Worm (Caenorhabditis elegans) whole organism, young adult: ENCODE results near the gene Y105C5A.1268.
A peak's percentile ranks its signal among the peaks of the same experiment; 100 is the strongest.

Source experiments
- B0019.2 ChIP-seq: fragments of 200-800 bp; sonication (Bioruptor generic); conservative IDR thresholded peaks from 2 replicates; pipeline ENCODE4 v1.3.6; 2022; ENCODE audit warnings: missing genetic modification reagents, missing genetic modification characterization, missing compliant biosample characterization
- B0261.1 ChIP-seq: sonication (generic microtip); optimal IDR thresholded peaks from 2 replicates; lab custom pipeline; 2016; ENCODE audit warnings: mild to moderate bottlenecking, missing genetic modification characterization, moderate library complexity, missing compliant biosample characterization
- D2030.7 ChIP-seq: fragments of 200-800 bp; sonication (Bioruptor generic); IDR thresholded peaks from 2 replicates; pipeline ENCODE4 v1.3.6; 2022; ENCODE audit warnings: missing genetic modification reagents, missing genetic modification characterization, missing compliant biosample characterization
- F22D6.2 ChIP-seq: sonication (generic microtip); optimal IDR thresholded peaks from 2 replicates; lab custom pipeline; 2016; ENCODE audit warnings: mild to moderate bottlenecking, missing genetic modification characterization, missing compliant biosample characterization
- F49E8.2 ChIP-seq: sonication (generic microtip); optimal IDR thresholded peaks from 3 replicates; lab custom pipeline; 2017; ENCODE audit warnings: missing genetic modification characterization, mild to moderate bottlenecking, missing compliant biosample characterization, antibody characterized with exemption, moderate library complexity; ENCODE audit not compliant: insufficient read depth
- Y56A3A.18 ChIP-seq: fragments of 200-800 bp; sonication (Bioruptor generic); IDR thresholded peaks from 2 replicates; pipeline ENCODE4 v1.3.6; 2022; ENCODE audit warnings: missing genetic modification reagents, missing genetic modification characterization, missing compliant biosample characterization
- ZK185.1 ChIP-seq: sonication (generic microtip); optimal IDR thresholded peaks from 2 replicates; lab custom pipeline; 2016; ENCODE audit warnings: mild to moderate bottlenecking, missing genetic modification characterization, missing compliant biosample characterization; ENCODE audit not compliant: poor library complexity, severe bottlenecking
- atf-7 ChIP-seq: sonication (generic microtip); optimal IDR thresholded peaks from 2 replicates; lab custom pipeline; 2017; ENCODE audit warnings: mild to moderate bottlenecking, missing genetic modification characterization, missing compliant biosample characterization
- attf-6 ChIP-seq: fragments of 200-800 bp; sonication (Bioruptor generic); IDR thresholded peaks from 2 replicates; pipeline ENCODE4 v1.3.6; 2022; ENCODE audit warnings: missing genetic modification reagents, missing genetic modification characterization, missing compliant biosample characterization
- cebp-2 ChIP-seq: fragments of 200-800 bp; sonication (Bioruptor generic); IDR thresholded peaks from 2 replicates; pipeline ENCODE4 v1.3.6; 2022; ENCODE audit warnings: missing genetic modification characterization, missing compliant biosample characterization
- ceh-91 ChIP-seq: fragments of 200-800 bp; sonication (Bioruptor generic); IDR thresholded peaks from 2 replicates; pipeline ENCODE4 v1.3.6; 2022; ENCODE audit warnings: missing genetic modification reagents, missing genetic modification characterization, missing compliant biosample characterization
- gei-17 ChIP-seq: fragments of 200-800 bp; sonication (Bioruptor generic); optimal IDR thresholded peaks from 2 replicates; lab custom pipeline; 2018; ENCODE audit warnings: mild to moderate bottlenecking, missing genetic modification characterization, missing compliant biosample characterization
- him-1 ChIP-seq: sonication (generic microtip); optimal IDR thresholded peaks from 2 replicates; lab custom pipeline; 2016; ENCODE audit warnings: missing genotype, missing genetic modification reagents, missing genetic modification characterization, missing compliant biosample characterization
- hmg-1.2 ChIP-seq: fragments of 200-800 bp; sonication (Bioruptor generic); IDR thresholded peaks from 2 replicates; pipeline ENCODE4 v1.3.6; 2022; ENCODE audit warnings: missing genetic modification reagents, missing genetic modification characterization, missing compliant biosample characterization
- hrde-1 ChIP-seq: sonication (generic microtip); optimal IDR thresholded peaks from 2 replicates; lab custom pipeline; 2016; ENCODE audit warnings: missing genetic modification characterization, mild to moderate bottlenecking, missing compliant biosample characterization, moderate library complexity, missing genotype, missing genetic modification reagents, borderline replicate concordance
- let-607 ChIP-seq, 2 experiments: fragments of 200-800 bp in 1 of 2; sonication (Bioruptor generic) in 1 of 2; sonication (generic microtip) in 1 of 2; optimal IDR thresholded peaks; 2 replicates each; lab custom pipeline; 2016 to 2018; ENCODE audit warnings: mild to moderate bottlenecking in 2 of 2, missing compliant biosample characterization in 2 of 2, missing genetic modification characterization in 2 of 2, moderate library complexity in 2 of 2, missing genotype in 1 of 2
- lin-40 ChIP-seq: sonication (generic microtip); optimal IDR thresholded peaks from 2 replicates; lab custom pipeline; 2016; ENCODE audit warnings: missing genetic modification characterization, mild to moderate bottlenecking, missing compliant biosample characterization, missing genotype, missing genetic modification reagents
- lsy-27 ChIP-seq: sonication (generic microtip); optimal IDR thresholded peaks from 2 replicates; lab custom pipeline; 2017; ENCODE audit warnings: missing genetic modification characterization, mild to moderate bottlenecking, missing compliant biosample characterization, antibody characterized with exemption, missing genotype, borderline replicate concordance; ENCODE audit not compliant: insufficient read depth
- madf-10 ChIP-seq: sonication (generic microtip); optimal IDR thresholded peaks from 2 replicates; lab custom pipeline; 2016; ENCODE audit warnings: mild to moderate bottlenecking, missing genetic modification characterization, missing compliant biosample characterization
- madf-6 ChIP-seq: fragments of 200-800 bp; sonication (Bioruptor generic); IDR thresholded peaks from 2 replicates; pipeline ENCODE4 v1.3.6; 2022; ENCODE audit warnings: missing genetic modification reagents, missing genetic modification characterization, missing compliant biosample characterization
- mel-28 ChIP-seq: sonication (generic microtip); optimal IDR thresholded peaks from 2 replicates; lab custom pipeline; 2016; ENCODE audit warnings: borderline replicate concordance, mild to moderate bottlenecking, missing genetic modification characterization, missing compliant biosample characterization
- nhr-120 ChIP-seq: fragments of 200-800 bp; sonication (Bioruptor generic); IDR thresholded peaks from 2 replicates; pipeline ENCODE4 v1.3.6; 2022; ENCODE audit warnings: missing genetic modification characterization, missing compliant biosample characterization
- nhr-90 ChIP-seq: sonication (generic microtip); optimal IDR thresholded peaks from 2 replicates; lab custom pipeline; 2016; ENCODE audit warnings: missing genotype, mild to moderate bottlenecking, missing genetic modification characterization, missing compliant biosample characterization
- rcor-1 ChIP-seq: fragments of 200-800 bp; sonication (Bioruptor generic); IDR thresholded peaks from 2 replicates; pipeline ENCODE4 v1.3.6; 2022; ENCODE audit warnings: missing genetic modification reagents, missing genetic modification characterization, missing compliant biosample characterization
- rpc-1 ChIP-seq, 2 experiments: fragments of 150-350 bp in 1 of 2; sonication (generic microtip) in 1 of 2; optimal IDR thresholded peaks; 2 replicates each; lab custom pipeline; 2014 to 2018; ENCODE audit warnings: missing biosample characterization in 1 of 2, missing genetic modification characterization in 1 of 2, missing genetic modification reagents in 1 of 2, missing genotype in 1 of 2
- snpc-1.1 ChIP-seq: sonication (generic microtip); optimal IDR thresholded peaks from 2 replicates; lab custom pipeline; 2017; ENCODE audit warnings: missing genetic modification characterization, mild to moderate bottlenecking, missing compliant biosample characterization, antibody characterized with exemption, moderate library complexity, missing genotype, missing genetic modification reagents; ENCODE audit not compliant: insufficient read depth
- snpc-1.3 ChIP-seq: sonication (generic microtip); optimal IDR thresholded peaks from 2 replicates; lab custom pipeline; 2017; ENCODE audit warnings: missing genetic modification characterization, mild to moderate bottlenecking, missing compliant biosample characterization, antibody characterized with exemption, moderate library complexity, missing genotype, missing genetic modification reagents; ENCODE audit not compliant: insufficient read depth
- snpc-3.4 ChIP-seq: sonication (generic microtip); optimal IDR thresholded peaks from 2 replicates; lab custom pipeline; 2017; ENCODE audit warnings: missing genetic modification characterization, mild to moderate bottlenecking, missing compliant biosample characterization, antibody characterized with exemption, moderate library complexity, missing genotype, missing genetic modification reagents
- snpc-4 ChIP-seq, 5 experiments: fragments of 150-350 bp in 1 of 5; sonication (generic microtip) in 4 of 5; optimal IDR thresholded peaks; 2 replicates each; lab custom pipeline; 2014 to 2018; ENCODE audit warnings: missing genetic modification characterization in 5 of 5, missing biosample characterization in 3 of 5, antibody characterized with exemption in 2 of 5, mild to moderate bottlenecking in 2 of 5, missing compliant biosample characterization in 2 of 5, missing genotype in 2 of 5, moderate library complexity in 2 of 5, missing genetic modification reagents in 1 of 5
- somi-1 ChIP-seq: fragments of 200-800 bp; sonication (Bioruptor generic); optimal IDR thresholded peaks from 2 replicates; lab custom pipeline; 2018; ENCODE audit warnings: mild to moderate bottlenecking, missing genetic modification characterization, missing compliant biosample characterization
- tbp1 ChIP-seq: fragments of 200-800 bp; sonication (Bioruptor generic); optimal IDR thresholded peaks from 2 replicates; lab custom pipeline; 2018; ENCODE audit warnings: mild to moderate bottlenecking, missing genetic modification characterization, missing compliant biosample characterization
- unc-130 ChIP-seq: sonication (generic microtip); optimal IDR thresholded peaks from 2 replicates; lab custom pipeline; 2016; ENCODE audit warnings: missing genetic modification reagents, missing genetic modification characterization, missing compliant biosample characterization
- ztf-18 ChIP-seq: sonication (generic microtip); optimal IDR thresholded peaks from 2 replicates; lab custom pipeline; 2016; ENCODE audit warnings: missing genotype, mild to moderate bottlenecking, missing genetic modification characterization, missing compliant biosample characterization
- ztf-25 ChIP-seq: fragments of 200-800 bp; sonication (Bioruptor generic); IDR thresholded peaks from 2 replicates; pipeline ENCODE4 v1.3.6; 2022; ENCODE audit warnings: missing genetic modification reagents, missing genetic modification characterization, missing compliant biosample characterization
- ztf-28 ChIP-seq: fragments of 200-800 bp; sonication (Bioruptor generic); IDR thresholded peaks from 2 replicates; pipeline ENCODE4 v1.3.6; 2022; ENCODE audit warnings: missing genetic modification reagents, missing genetic modification characterization, missing compliant biosample characterization
- ztf-6 ChIP-seq: fragments of 200-800 bp; sonication (Bioruptor generic); IDR thresholded peaks from 2 replicates; pipeline ENCODE4 v1.3.6; 2022; ENCODE audit warnings: missing genetic modification reagents, missing genetic modification characterization, missing compliant biosample characterization

Gene Y105C5A.1268

DNA sequence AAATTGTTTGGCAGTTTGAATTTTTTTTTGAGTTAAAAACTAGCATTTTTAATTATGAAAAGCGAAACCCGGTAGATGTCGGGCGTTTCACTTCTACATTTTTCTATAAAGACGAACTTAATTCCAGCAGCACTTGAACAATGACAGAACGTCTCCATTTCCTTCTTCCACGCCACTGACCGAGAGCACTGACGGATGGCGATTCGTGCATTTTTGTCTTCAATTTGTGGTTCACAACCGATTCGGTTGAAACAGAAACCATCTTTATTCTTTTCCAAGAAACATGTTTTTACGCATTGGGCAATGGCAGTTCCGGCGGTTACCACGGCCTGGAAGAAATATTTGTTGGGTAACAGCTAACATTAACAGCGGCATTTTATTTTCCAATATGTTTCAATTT lies 33.1 kb downstream of the Y105C5A.1268 start:
- no peak for TF ChIP-seq nhr-90 (tag; lab: Kevin White, UChicago)
- peak; percentile 62; the same call in 1 of the 2 replicates for TF ChIP-seq attf-6 (GFP tag; lab: Robert Waterston, UW)
- TF ChIP-seq snpc-4 (GFP tag; optimal IDR thresholded peaks at IDR 0.05; lab: Kevin White, UChicago) = no peak
- peak in 3 of 4 experiments; percentile 34 to 62 (median 61) for TF ChIP-seq snpc-4 (tag; optimal IDR thresholded peaks at IDR 0.05; lab: Kevin White, UChicago)

- TF ChIP-seq attf-6 (GFP tag; lab: Robert Waterston, UW) (peak; percentile 90), hmg-1.2 (GFP tag; lab: Robert Waterston, UW) (peak; percentile 36; the same call in 1 of the 2 replicates), snpc-4 (GFP tag; optimal IDR thresholded peaks at IDR 0.05; lab: Kevin White, UChicago) (peak; percentile 66), snpc-4 (tag; optimal IDR thresholded peaks at IDR 0.05; lab: Kevin White, UChicago) (peak; percentile 58 to 96 (median 72)), snpc-1.1 (tag; lab: Kevin White, UChicago) (peak; percentile 33)
Observed at ce11 chrIV:15609859-15610426, 36.3 kb downstream of the Y105C5A.1268 start.

ce11 chrIV:15606396-15606795 lies 39.9 kb downstream of the Y105C5A.1268 start:
- no peak for TF ChIP-seq snpc-4 (GFP tag; optimal IDR thresholded peaks at IDR 0.05; lab: Kevin White, UChicago)
- peak in 3 of 4 experiments; percentile 58 to 67 (median 60) for TF ChIP-seq snpc-4 (tag; optimal IDR thresholded peaks at IDR 0.05; lab: Kevin White, UChicago)
- TF ChIP-seq F22D6.2 = no peak
- peak; percentile 70 for TF ChIP-seq attf-6 (GFP tag; lab: Robert Waterston, UW)

ce11 chrIV:15604194-15604593 lies 42.1 kb downstream of the Y105C5A.1268 start:
- peak; percentile 48 for TF ChIP-seq D2030.7
- peak; percentile 64 for TF ChIP-seq rpc-1 (optimal IDR thresholded peaks at IDR 0.05; lab: Kevin White, UChicago)
- peak; percentile 69 for TF ChIP-seq rpc-1 (tag; optimal IDR thresholded peaks at IDR 0.05; lab: Kevin White, UChicago)
- peak; percentile 84 for TF ChIP-seq snpc-3.4 (tag; lab: Kevin White, UChicago)
- no peak for TF ChIP-seq ztf-6 (GFP tag; lab: Robert Waterston, UW)
- TF ChIP-seq somi-1 (GFP tag; lab: Kevin White, UChicago) = no peak
- TF ChIP-seq madf-6 (GFP tag; lab: Robert Waterston, UW) = 0 out of 2 replicates have a peak, but pooled peaks have one; percentile 40
- peak; percentile 77 for TF ChIP-seq him-1 (tag; lab: Kevin White, UChicago)
- TF ChIP-seq snpc-4 (GFP tag; optimal IDR thresholded peaks at IDR 0.05; lab: Kevin White, UChicago) = peak; percentile 94
- peak; percentile 93 to 98 (median 96) for TF ChIP-seq snpc-4 (tag; optimal IDR thresholded peaks at IDR 0.05; lab: Kevin White, UChicago)
- TF ChIP-seq B0261.1 (tag; lab: Kevin White, UChicago) = peak; percentile 72
- TF ChIP-seq rcor-1 (GFP tag; lab: Robert Waterston, UW) = peak; percentile 45; the same call in 1 of the 2 replicates
- TF ChIP-seq attf-6 (GFP tag; lab: Robert Waterston, UW) = peak; percentile 98
- TF ChIP-seq ceh-91 (GFP tag; lab: Robert Waterston, UW) = no peak
- no peak for TF ChIP-seq F49E8.2 (tag; lab: Kevin White, UChicago)
- no peak for TF ChIP-seq Y56A3A.18 (GFP tag; lab: Robert Waterston, UW)
- no peak for TF ChIP-seq hrde-1
- peak; percentile 59 for TF ChIP-seq snpc-1.3 (tag; lab: Kevin White, UChicago)
- TF ChIP-seq snpc-1.1 (tag; lab: Kevin White, UChicago) = peak; percentile 93
- TF ChIP-seq lsy-27 (tag; lab: Kevin White, UChicago) = no peak
- no peak for TF ChIP-seq atf-7
- TF ChIP-seq mel-28 (tag; lab: Kevin White, UChicago) = no peak
- no peak for TF ChIP-seq B0019.2 (GFP tag; lab: Robert Waterston, UW)
- peak in 1 of 2 experiments; percentile 18 for TF ChIP-seq let-607 (tag; optimal IDR thresholded peaks at IDR 0.05; lab: Kevin White, UChicago)
- no peak for TF ChIP-seq madf-10 (tag; lab: Kevin White, UChicago)
- peak; percentile 8 for TF ChIP-seq ZK185.1 (tag; lab: Kevin White, UChicago)
- TF ChIP-seq ztf-28 (GFP tag; lab: Robert Waterston, UW) = no peak
- TF ChIP-seq gei-17 (GFP tag; lab: Kevin White, UChicago) = no peak
- TF ChIP-seq nhr-120 (GFP tag; lab: Robert Waterston, UW) = no peak
- TF ChIP-seq ztf-18 (tag; lab: Kevin White, UChicago) = no peak
- no peak for TF ChIP-seq unc-130
- TF ChIP-seq cebp-2 = no peak
- no peak for TF ChIP-seq lin-40 (tag; lab: Kevin White, UChicago)
- peak; percentile 93 for TF ChIP-seq tbp1
- TF ChIP-seq ztf-25 (GFP tag; lab: Robert Waterston, UW) = no peak
